Worm (Caenorhabditis elegans) whole organism, L2 larva: ENCODE measurements around the gene srt-54.

Experiments
- C34F6.9 ChIP-seq: fragments of 150-350 bp; optimal IDR thresholded peaks from 2 replicates; lab custom pipeline; 2014; ENCODE audit warnings: missing biosample characterization, missing genetic modification characterization
- F13H6.1 ChIP-seq: sonication (generic microtip); optimal IDR thresholded peaks from 2 replicates; lab custom pipeline; 2016; ENCODE audit warnings: missing genetic modification characterization, missing compliant biosample characterization
- ZK546.5 ChIP-seq: sonication (generic microtip); optimal IDR thresholded peaks from 2 replicates; lab custom pipeline; 2017; ENCODE audit warnings: missing biosample characterization, missing genetic modification characterization
- ama-1 ChIP-seq: fragments of 150-350 bp; optimal IDR thresholded peaks from 2 replicates; lab custom pipeline; 2018; ENCODE audit warnings: inconsistent platforms
- blmp-1 ChIP-seq: sonication (generic microtip); optimal IDR thresholded peaks from 2 replicates; lab custom pipeline; 2017; ENCODE audit warnings: missing genetic modification characterization, mild to moderate bottlenecking, missing compliant biosample characterization, antibody characterized with exemption, moderate library complexity; ENCODE audit not compliant: insufficient read depth
- ceh-16 ChIP-seq: fragments of 150-350 bp; optimal IDR thresholded peaks from 2 replicates; lab custom pipeline; 2014; ENCODE audit warnings: missing biosample characterization, missing genetic modification characterization
- ceh-82 ChIP-seq: fragments of 150-350 bp; optimal IDR thresholded peaks from 2 replicates; lab custom pipeline; 2014; ENCODE audit warnings: missing biosample characterization, missing genetic modification characterization
- crh-2 ChIP-seq: sonication (generic microtip); optimal IDR thresholded peaks from 2 replicates; lab custom pipeline; 2017; ENCODE audit warnings: missing biosample characterization, missing genetic modification characterization
- elt-3 ChIP-seq: sonication (generic microtip); optimal IDR thresholded peaks from 2 replicates; lab custom pipeline; 2017; ENCODE audit warnings: missing biosample characterization, missing genetic modification characterization
- fos-1 ChIP-seq: fragments of 150-350 bp; optimal IDR thresholded peaks from 2 replicates; lab custom pipeline; 2014; ENCODE audit warnings: missing biosample characterization, missing genetic modification characterization
- gmeb-1 ChIP-seq: fragments of 150-350 bp; optimal IDR thresholded peaks from 2 replicates; lab custom pipeline; 2014; ENCODE audit warnings: missing biosample characterization, missing genetic modification characterization
- lin-11 ChIP-seq: fragments of 150-350 bp; sonication (generic microtip); optimal IDR thresholded peaks from 2 replicates; lab custom pipeline; 2014; ENCODE audit warnings: missing biosample characterization, missing genetic modification characterization, inconsistent platforms, mixed read lengths
- lin-13 ChIP-seq: fragments of 150-350 bp; optimal IDR thresholded peaks from 2 replicates; lab custom pipeline; 2014; ENCODE audit warnings: missing biosample characterization, missing genetic modification reagents, missing genetic modification characterization
- lin-39 ChIP-seq: fragments of 150-350 bp; optimal IDR thresholded peaks from 2 replicates; lab custom pipeline; 2014; ENCODE audit warnings: missing biosample characterization, missing genetic modification reagents, missing genetic modification characterization
- lsy-2 ChIP-seq, 2 experiments: fragments of 150-350 bp in 1 of 2; sonication (generic microtip) in 1 of 2; optimal IDR thresholded peaks; 2 replicates each; lab custom pipeline; 2014 to 2017; ENCODE audit warnings: missing biosample characterization in 2 of 2, missing genetic modification characterization in 2 of 2
- mdl-1 ChIP-seq, 2 experiments: fragments of 150-350 bp in 1 of 2; sonication (generic microtip) in 1 of 2; optimal IDR thresholded peaks; 2 replicates each; lab custom pipeline; 2017; ENCODE audit warnings: missing biosample characterization in 2 of 2, missing genetic modification characterization in 2 of 2
- nhr-10 ChIP-seq: sonication (generic microtip); optimal IDR thresholded peaks from 2 replicates; lab custom pipeline; 2017; ENCODE audit warnings: missing biosample characterization, missing genetic modification characterization
- nhr-11 ChIP-seq: fragments of 150-350 bp; optimal IDR thresholded peaks from 2 replicates; lab custom pipeline; 2014; ENCODE audit warnings: missing biosample characterization, missing genetic modification characterization
- nhr-12 ChIP-seq: fragments of 150-350 bp; optimal IDR thresholded peaks from 2 replicates; lab custom pipeline; 2014; ENCODE audit warnings: missing biosample characterization, missing genetic modification characterization
- nhr-21 ChIP-seq: fragments of 150-350 bp; optimal IDR thresholded peaks from 2 replicates; lab custom pipeline; 2014; ENCODE audit warnings: missing biosample characterization, missing genetic modification characterization
- nhr-237 ChIP-seq: fragments of 150-350 bp; optimal IDR thresholded peaks from 2 replicates; lab custom pipeline; 2014; ENCODE audit warnings: missing biosample characterization, missing genetic modification characterization
- nhr-25 ChIP-seq: fragments of 150-350 bp; sonication (generic microtip); optimal IDR thresholded peaks from 3 replicates; lab custom pipeline; 2014; ENCODE audit warnings: missing biosample characterization, missing genetic modification characterization
- nhr-6 ChIP-seq: fragments of 150-350 bp; optimal IDR thresholded peaks from 2 replicates; lab custom pipeline; 2014; ENCODE audit warnings: missing biosample characterization, missing genetic modification characterization
- peb-1 ChIP-seq: fragments of 150-350 bp; optimal IDR thresholded peaks from 2 replicates; lab custom pipeline; 2014; ENCODE audit warnings: missing biosample characterization, missing genetic modification characterization
- sem-4 ChIP-seq: fragments of 150-350 bp; optimal IDR thresholded peaks from 2 replicates; lab custom pipeline; 2014; ENCODE audit warnings: missing biosample characterization, missing genetic modification reagents, missing genetic modification characterization
- skn-1 ChIP-seq: sonication (generic microtip); optimal IDR thresholded peaks from 2 replicates; lab custom pipeline; 2017; ENCODE audit warnings: missing biosample characterization, missing genetic modification characterization
- sma-3 ChIP-seq: sonication (generic microtip); optimal IDR thresholded peaks from 2 replicates; lab custom pipeline; 2016; ENCODE audit warnings: missing genetic modification reagents, missing genetic modification characterization, missing compliant biosample characterization
- sma-9 ChIP-seq, 2 experiments: fragments of 150-350 bp in 1 of 2; sonication (generic microtip) in 1 of 2; optimal IDR thresholded peaks; 2 replicates each; lab custom pipeline; 2014 to 2016; ENCODE audit warnings: missing genetic modification characterization in 2 of 2, mild to moderate bottlenecking in 1 of 2, missing biosample characterization in 1 of 2, missing compliant biosample characterization in 1 of 2, missing genetic modification reagents in 1 of 2, moderate library complexity in 1 of 2
- unc-55 ChIP-seq: fragments of 150-350 bp; sonication (generic microtip); optimal IDR thresholded peaks from 3 replicates; lab custom pipeline; 2014; ENCODE audit warnings: missing biosample characterization, missing genetic modification reagents, missing genetic modification characterization
- zag-1 ChIP-seq: fragments of 150-350 bp; optimal IDR thresholded peaks from 2 replicates; lab custom pipeline; 2014; ENCODE audit warnings: missing biosample characterization, missing genetic modification characterization
- ztf-11 ChIP-seq: sonication (generic microtip); optimal IDR thresholded peaks from 2 replicates; lab custom pipeline; 2017; ENCODE audit warnings: missing biosample characterization, missing genetic modification characterization
- ztf-4 ChIP-seq: fragments of 150-350 bp; optimal IDR thresholded peaks from 2 replicates; lab custom pipeline; 2014; ENCODE audit warnings: missing biosample characterization, missing genetic modification characterization

Gene srt-54

ce11 chrII:104234-104633, 12.8 kb upstream of the srt-54 start, which contains the start of gene col-68:
col-68 (plus strand) TSS chrII:104534.
- no peak for TF ChIP-seq ama-1 (lab: Kevin White, UChicago)
- TF ChIP-seq blmp-1 (tag; lab: Kevin White, UChicago): no peak
- no peak for TF ChIP-seq nhr-12 (tag; lab: Kevin White, UChicago)
- no peak for TF ChIP-seq nhr-10 (tag; lab: Kevin White, UChicago)
- no peak for TF ChIP-seq lin-11 (tag; lab: Kevin White, UChicago)

ce11 chrII:105327-105882, 11.6 kb upstream of the srt-54 start:
- TF ChIP-seq crh-2 (tag; lab: Kevin White, UChicago) (no peak), nhr-25 (tag; lab: Kevin White, UChicago) (no peak), zag-1 (tag; lab: Kevin White, UChicago) (no peak), ceh-16 (tag; lab: Kevin White, UChicago) (no peak), blmp-1 (tag; lab: Kevin White, UChicago) (no peak), lin-39 (tag; lab: Kevin White, UChicago) (no peak), lin-13 (GFP tag; lab: Kevin White, UChicago) (no peak), ztf-4 (tag; lab: Kevin White, UChicago) (no peak), lsy-2 (tag; optimal IDR thresholded peaks at IDR 0.05; lab: Kevin White, UChicago) (no peak), peb-1 (tag; lab: Kevin White, UChicago) (no peak), nhr-12 (tag; lab: Kevin White, UChicago) (no peak), ZK546.5 (no peak), nhr-237 (tag; lab: Kevin White, UChicago) (no peak), nhr-10 (tag; lab: Kevin White, UChicago) (no peak), sma-9 (GFP tag; optimal IDR thresholded peaks at IDR 0.05; lab: Kevin White, UChicago) (no peak), sma-9 (tag; optimal IDR thresholded peaks at IDR 0.05; lab: Kevin White, UChicago) (no peak), sma-3 (no peak), ceh-82 (tag; lab: Kevin White, UChicago) (no peak)
- TF ChIP-seq, all 48 proteins: peak for 0

ce11 chrII:105889-106288, 11.1 kb upstream of the srt-54 start, which contains the start of gene txt-1:
txt-1 (plus strand) TSS chrII:106189.
- TF ChIP-seq fos-1 (tag; lab: Kevin White, UChicago) (no peak), F13H6.1 (tag; lab: Kevin White, UChicago) (no peak), skn-1 (tag; lab: Kevin White, UChicago) (no peak), nhr-11 (tag; lab: Kevin White, UChicago) (no peak), ztf-4 (tag; lab: Kevin White, UChicago) (no peak), sem-4 (tag; lab: Kevin White, UChicago) (no peak), nhr-21 (tag; lab: Kevin White, UChicago) (no peak), nhr-6 (tag; lab: Kevin White, UChicago) (no peak), nhr-237 (tag; lab: Kevin White, UChicago) (no peak), gmeb-1 (tag; lab: Kevin White, UChicago) (no peak), peb-1 (tag; lab: Kevin White, UChicago) (no peak), ztf-11 (tag; lab: Kevin White, UChicago) (no peak), lsy-2 (tag; optimal IDR thresholded peaks at IDR 0.05; lab: Kevin White, UChicago) (no peak), C34F6.9 (no peak)

- TF ChIP-seq mdl-1 (tag; optimal IDR thresholded peaks at IDR 0.05; lab: Kevin White, UChicago) (no peak), fos-1 (tag; lab: Kevin White, UChicago) (no peak), skn-1 (tag; lab: Kevin White, UChicago) (no peak), nhr-21 (tag; lab: Kevin White, UChicago) (no peak), ztf-11 (tag; lab: Kevin White, UChicago) (no peak), unc-55 (GFP tag; lab: Kevin White, UChicago) (no peak), zag-1 (tag; lab: Kevin White, UChicago) (no peak), nhr-10 (tag; lab: Kevin White, UChicago) (no peak), blmp-1 (tag; lab: Kevin White, UChicago) (no peak), ama-1 (lab: Kevin White, UChicago) (no peak), elt-3 (tag; lab: Kevin White, UChicago) (no peak)
Observed at ce11 chrII:107703-108102, 9.3 kb upstream of the srt-54 start.
